Fruit fly (Drosophila melanogaster) whole organism, wandering third instar larva: ENCODE results near the gene Aplip1.

Experiments
- Abd-B ChIP-seq: fragments of >200 bp; optimal IDR thresholded peaks from 2 replicates; lab custom pipeline; 2017; ENCODE audit warnings: missing biosample characterization, missing genetic modification characterization
- CG9705 ChIP-seq: fragments of 200-800 bp; sonication (Bioruptor generic); optimal IDR thresholded peaks from 2 replicates; lab custom pipeline; 2018; ENCODE audit warnings: missing biosample characterization, mild to moderate bottlenecking, missing genetic modification characterization
- CrebA ChIP-seq: fragments of 200-800 bp; sonication (Bioruptor generic); optimal IDR thresholded peaks from 2 replicates; lab custom pipeline; 2016; ENCODE audit warnings: missing biosample characterization, mild to moderate bottlenecking, missing genetic modification characterization, borderline replicate concordance
- Dfd ChIP-seq: fragments of >200 bp; optimal IDR thresholded peaks from 2 replicates; lab custom pipeline; 2017; ENCODE audit warnings: missing biosample characterization, missing genetic modification characterization
- Dif ChIP-seq: fragments of 200-275, 200-300 bp; sonication (Bioruptor generic); optimal IDR thresholded peaks from 2 replicates; lab custom pipeline; 2018; ENCODE audit warnings: missing biosample characterization, missing genetic modification characterization; ENCODE audit not compliant: partially characterized antibody
- GATAd ChIP-seq: sonication (Bioruptor generic); optimal IDR thresholded peaks from 2 replicates; lab custom pipeline; 2016; ENCODE audit warnings: missing biosample characterization, missing genetic modification characterization
- HLH106 ChIP-seq: fragments of 200-800 bp; optimal IDR thresholded peaks from 3 replicates; lab custom pipeline; 2019; ENCODE audit warnings: missing biosample characterization, mild to moderate bottlenecking, missing genetic modification characterization, moderate library complexity
- Hnf4 ChIP-seq: fragments of 200-800 bp; sonication (Bioruptor generic); optimal IDR thresholded peaks from 2 replicates; lab custom pipeline; 2016; ENCODE audit warnings: missing biosample characterization, mild to moderate bottlenecking, missing genetic modification characterization
- Hr78 ChIP-seq: fragments of >200 bp; optimal IDR thresholded peaks from 2 replicates; lab custom pipeline; 2017; ENCODE audit warnings: missing biosample characterization, missing genetic modification characterization
- Jra ChIP-seq: sonication (Bioruptor generic); optimal IDR thresholded peaks from 2 replicates; lab custom pipeline; 2016; ENCODE audit warnings: missing biosample characterization, missing genetic modification characterization
- Mio ChIP-seq: sonication (Bioruptor generic); optimal IDR thresholded peaks from 2 replicates; lab custom pipeline; 2016; ENCODE audit warnings: missing biosample characterization, missing genetic modification characterization
- Myc ChIP-seq: fragments of >200 bp; optimal IDR thresholded peaks from 2 replicates; lab custom pipeline; 2017
- N ChIP-seq: fragments of >200 bp; optimal IDR thresholded peaks from 2 replicates; lab custom pipeline; 2018; ENCODE audit warnings: missing biosample characterization, missing external identifiers, missing genetic modification characterization
- OdsH ChIP-seq: fragments of 200-800 bp; sonication (Bioruptor generic); optimal IDR thresholded peaks from 2 replicates; lab custom pipeline; 2016; ENCODE audit warnings: missing biosample characterization, mild to moderate bottlenecking, missing genetic modification characterization
- Rel ChIP-seq, 2 experiments: fragments of 200-800 bp; sonication (Bioruptor generic) in 1 of 2; optimal IDR thresholded peaks; 2 replicates in 1 of 2; 3 replicates in 1 of 2; lab custom pipeline; 2016 to 2019; ENCODE audit warnings: mild to moderate bottlenecking in 2 of 2, missing biosample characterization in 2 of 2, missing genetic modification characterization in 2 of 2, moderate library complexity in 1 of 2
- Sp1 ChIP-seq: fragments of 200-800 bp; sonication (Bioruptor generic); optimal IDR thresholded peaks from 3 replicates; lab custom pipeline; 2019; ENCODE audit warnings: missing biosample characterization, mild to moderate bottlenecking, missing genetic modification characterization, moderate library complexity
- Vsx2 ChIP-seq: fragments of 200-300, 225-300 bp; sonication (Bioruptor generic); optimal IDR thresholded peaks from 2 replicates; lab custom pipeline; 2018; ENCODE audit warnings: missing biosample characterization, missing genetic modification characterization; ENCODE audit not compliant: partially characterized antibody
- br ChIP-seq: fragments of 200-800 bp; sonication (Bioruptor generic); optimal IDR thresholded peaks from 2 replicates; lab custom pipeline; 2016; ENCODE audit warnings: missing biosample characterization, missing genetic modification characterization
- brk ChIP-seq: fragments of 200-800 bp; sonication (Bioruptor generic); optimal IDR thresholded peaks from 2 replicates; lab custom pipeline; 2016; ENCODE audit warnings: missing biosample characterization, mild to moderate bottlenecking, missing genetic modification characterization
- dl ChIP-seq, 2 experiments: fragments of 175-275, 200-275 bp in 1 of 2; fragments of 200-275 bp in 1 of 2; sonication (Bioruptor generic); optimal IDR thresholded peaks; lab custom pipeline; 2018; ENCODE audit warnings: mild to moderate bottlenecking in 2 of 2, missing biosample characterization in 2 of 2, missing genetic modification characterization in 2 of 2, moderate library complexity in 2 of 2; ENCODE audit not compliant: partially characterized antibody in 2 of 2, insufficient read depth in 1 of 2
- dmrt93B ChIP-seq: fragments of 200-800 bp; sonication (Bioruptor generic); optimal IDR thresholded peaks from 2 replicates; lab custom pipeline; 2018; ENCODE audit warnings: missing biosample characterization, mild to moderate bottlenecking, missing genetic modification characterization
- dsf ChIP-seq: sonication (Bioruptor generic); optimal IDR thresholded peaks from 2 replicates; lab custom pipeline; 2016; ENCODE audit warnings: missing biosample characterization, missing genetic modification characterization, borderline replicate concordance
- ey ChIP-seq: fragments of 200-800 bp; sonication (Bioruptor generic); optimal IDR thresholded peaks from 2 replicates; lab custom pipeline; 2016; ENCODE audit warnings: missing biosample characterization, missing genetic modification characterization
- foxo ChIP-seq, 2 experiments: fragments of 200-800 bp; sonication (Bioruptor generic); optimal IDR thresholded peaks; 2 replicates in 1 of 2; 3 replicates in 1 of 2; lab custom pipeline; 2016 to 2017; ENCODE audit warnings: missing biosample characterization in 2 of 2, missing genetic modification characterization in 2 of 2
- fru ChIP-seq: fragments of 200-800 bp; sonication (Bioruptor generic); optimal IDR thresholded peaks from 3 replicates; lab custom pipeline; 2016; ENCODE audit warnings: missing biosample characterization, mild to moderate bottlenecking, missing genetic modification characterization
- h ChIP-seq: fragments of 200-800 bp; sonication (Bioruptor generic); optimal IDR thresholded peaks from 3 replicates; lab custom pipeline; 2016; ENCODE audit warnings: missing biosample characterization, mild to moderate bottlenecking, missing genetic modification characterization
- pan ChIP-seq: fragments of >200 bp; optimal IDR thresholded peaks from 2 replicates; lab custom pipeline; 2017
- psq ChIP-seq: fragments of 200-800 bp; sonication (Bioruptor generic); optimal IDR thresholded peaks from 3 replicates; lab custom pipeline; 2017; ENCODE audit warnings: missing biosample characterization, mild to moderate bottlenecking, missing genetic modification characterization, moderate library complexity
- rgr ChIP-seq: fragments of 200-800 bp; sonication (Bioruptor generic); optimal IDR thresholded peaks from 3 replicates; lab custom pipeline; 2016; ENCODE audit warnings: missing biosample characterization, mild to moderate bottlenecking, missing genetic modification characterization
- sv ChIP-seq: fragments of 200-800 bp; sonication (Bioruptor generic); optimal IDR thresholded peaks from 3 replicates; lab custom pipeline; 2016; ENCODE audit warnings: missing biosample characterization, missing genetic modification characterization
- tai ChIP-seq: sonication (Bioruptor generic); optimal IDR thresholded peaks from 2 replicates; lab custom pipeline; 2016; ENCODE audit warnings: missing biosample characterization, missing genetic modification characterization
- usp ChIP-seq: fragments of >200 bp; optimal IDR thresholded peaks from 2 replicates; lab custom pipeline; 2017; ENCODE audit warnings: missing biosample characterization, missing genetic modification characterization
- woc ChIP-seq: sonication (Bioruptor generic); optimal IDR thresholded peaks from 2 replicates; lab custom pipeline; 2016; ENCODE audit warnings: missing biosample characterization, mild to moderate bottlenecking, missing genetic modification characterization

The Aplip1 gene

DNA sequence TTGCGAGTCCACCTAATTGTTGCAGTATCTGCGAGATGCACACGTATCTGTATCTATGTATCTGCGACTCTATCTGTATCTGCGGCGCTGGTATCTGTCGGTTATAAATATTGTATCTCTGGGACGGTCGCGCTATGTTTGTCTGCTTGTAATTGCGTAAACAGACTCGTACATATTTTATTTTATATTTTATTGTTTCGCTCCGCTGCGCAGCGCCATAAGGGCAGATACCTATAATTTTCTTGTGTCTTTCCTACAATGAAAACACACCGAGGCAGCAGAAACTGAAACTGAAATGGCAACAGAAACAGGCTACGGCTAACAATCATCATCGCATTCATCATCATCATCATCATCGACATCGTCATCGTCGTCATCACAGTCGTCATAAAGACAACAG, 27.7 kb upstream of the Aplip1 start:
- no peak for TF ChIP-seq Jra
- TF ChIP-seq HLH106 (tag; lab: Kevin White, UChicago): no peak
- TF ChIP-seq fru (GFP tag; lab: Kevin White, UChicago): no peak
- TF ChIP-seq brk (GFP tag; lab: Kevin White, UChicago): no peak
- no peak for TF ChIP-seq sv (GFP tag; lab: Kevin White, UChicago)
- no peak for TF ChIP-seq Rel (GFP tag; optimal IDR thresholded peaks at IDR 0.05; lab: Kevin White, UChicago)
- TF ChIP-seq Rel (tag; optimal IDR thresholded peaks at IDR 0.05; lab: Kevin White, UChicago): no peak
- TF ChIP-seq Myc (lab: Kevin White, UChicago): no peak
- no peak for TF ChIP-seq dsf
- TF ChIP-seq rgr: no peak
- TF ChIP-seq pan (lab: Kevin White, UChicago): no peak
- no peak for TF ChIP-seq Dfd (GFP tag; lab: Kevin White, UChicago)
- TF ChIP-seq tai (GFP tag; lab: Kevin White, UChicago): no peak
- no peak for TF ChIP-seq ey (GFP tag; lab: Kevin White, UChicago)
- no peak for TF ChIP-seq CG9705 (GFP tag; lab: Kevin White, UChicago)
- TF ChIP-seq h (GFP tag; lab: Kevin White, UChicago): no peak
- no peak for TF ChIP-seq Sp1 (GFP tag; lab: Kevin White, UChicago)
- no peak for TF ChIP-seq Hnf4 (GFP tag; lab: Kevin White, UChicago)
- TF ChIP-seq CrebA (GFP tag; lab: Kevin White, UChicago): no peak
- no peak for TF ChIP-seq Abd-B (GFP tag; lab: Kevin White, UChicago)
- no peak for TF ChIP-seq dmrt93B (GFP tag; lab: Kevin White, UChicago)

DNA sequence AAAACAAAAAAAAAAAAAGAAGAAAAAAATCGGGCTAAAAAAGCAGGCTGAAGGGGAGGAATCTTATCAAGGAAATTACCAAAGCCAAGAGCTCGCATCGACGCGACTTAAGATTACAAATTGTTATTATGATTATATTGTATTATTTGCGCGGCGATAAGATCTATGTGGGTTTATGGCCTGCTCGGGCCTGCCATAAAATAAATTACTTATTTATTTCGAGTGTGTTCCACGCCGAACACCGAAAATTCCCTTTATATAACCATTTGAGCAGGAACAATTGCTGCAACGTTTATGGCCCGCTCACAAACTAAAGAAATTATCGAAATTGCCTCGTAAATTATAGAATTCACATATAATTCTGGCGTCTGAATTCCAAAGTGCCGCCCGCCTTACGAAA, 26.5 kb upstream of the Aplip1 start:
- peak; percentile 2 for TF ChIP-seq br (GFP tag; lab: Kevin White, UChicago)
- TF ChIP-seq dsf: no peak
- TF ChIP-seq dl (GFP tag; optimal IDR thresholded peaks at IDR 0.05; lab: Kevin White, UChicago; ENCODE audit: insufficient read depth in 1 of 2, partially characterized antibody in 2 of 2): no peak
- TF ChIP-seq Abd-B (GFP tag; lab: Kevin White, UChicago): no peak
- no peak for TF ChIP-seq tai (GFP tag; lab: Kevin White, UChicago)
- TF ChIP-seq GATAd: no peak
- no peak for TF ChIP-seq Mio (GFP tag; lab: Kevin White, UChicago)
- TF ChIP-seq CrebA (GFP tag; lab: Kevin White, UChicago): peak; percentile 37
- TF ChIP-seq Jra: no peak
- no peak for TF ChIP-seq OdsH
- no peak for TF ChIP-seq fru (GFP tag; lab: Kevin White, UChicago)
- TF ChIP-seq Rel (GFP tag; optimal IDR thresholded peaks at IDR 0.05; lab: Kevin White, UChicago): no peak
- peak; percentile 9 for TF ChIP-seq Rel (tag; optimal IDR thresholded peaks at IDR 0.05; lab: Kevin White, UChicago)
- no peak for TF ChIP-seq psq (GFP tag; lab: Kevin White, UChicago)

- no peak for TF ChIP-seq sv (GFP tag; lab: Kevin White, UChicago)
- no peak for TF ChIP-seq br (GFP tag; lab: Kevin White, UChicago)
- no peak for TF ChIP-seq pan (lab: Kevin White, UChicago)
- no peak for TF ChIP-seq Hr78
- TF ChIP-seq Vsx2 (GFP tag; lab: Kevin White, UChicago): no peak
- TF ChIP-seq Dif (GFP tag; lab: Kevin White, UChicago): no peak
- no peak for TF ChIP-seq dl (GFP tag; optimal IDR thresholded peaks at IDR 0.05; lab: Kevin White, UChicago; ENCODE audit: insufficient read depth in 1 of 2, partially characterized antibody in 2 of 2)
- TF ChIP-seq dsf: no peak
- no peak for TF ChIP-seq tai (GFP tag; lab: Kevin White, UChicago)
- no peak for TF ChIP-seq CrebA (GFP tag; lab: Kevin White, UChicago)
- no peak for TF ChIP-seq foxo (GFP tag; optimal IDR thresholded peaks at IDR 0.05; lab: Kevin White, UChicago)
- no peak for TF ChIP-seq GATAd
- no peak for TF ChIP-seq Sp1 (GFP tag; lab: Kevin White, UChicago)
- no peak for TF ChIP-seq woc (GFP tag; lab: Kevin White, UChicago)
- no peak for TF ChIP-seq Abd-B (GFP tag; lab: Kevin White, UChicago)
- no peak for TF ChIP-seq Mio (GFP tag; lab: Kevin White, UChicago)
These were observed 25.5 kb upstream of the Aplip1 start for dm6 chr3L:1170611-1171010.

DNA sequence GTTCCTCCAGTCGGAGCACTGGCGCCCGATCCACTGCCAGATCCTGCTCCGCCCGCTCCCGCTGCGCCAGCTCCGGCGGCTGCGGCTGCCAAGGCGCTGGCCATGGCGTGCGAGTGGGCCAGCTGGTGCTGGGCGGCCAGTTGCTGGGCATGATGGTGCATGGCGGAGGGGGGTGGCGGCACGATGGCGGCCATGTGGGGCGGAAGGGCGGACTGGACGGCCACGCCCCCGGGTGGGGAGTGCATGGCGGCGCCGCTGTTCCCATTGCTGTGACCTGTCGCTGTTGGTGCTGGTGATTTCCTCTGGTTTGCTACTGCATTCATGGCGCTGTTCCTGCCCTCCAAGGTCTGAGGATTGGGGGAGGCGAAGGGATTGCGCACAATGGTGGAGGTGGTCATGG, 23.3 kb upstream of the Aplip1 start:
- no peak for TF ChIP-seq usp (GFP tag; lab: Kevin White, UChicago)
- peak; percentile 97 for TF ChIP-seq Dfd (GFP tag; lab: Kevin White, UChicago)
- TF ChIP-seq N (GFP tag; lab: Kevin White, UChicago): no peak
